Worm (Caenorhabditis elegans) whole organism, late embryonic: ENCODE data around the gene F10C2.3.

Source experiments
- C38D4.7 ChIP-seq: fragments of 200-800 bp; sonication (Bioruptor generic); optimal IDR thresholded peaks from 2 replicates; lab custom pipeline; 2018; ENCODE audit warnings: mild to moderate bottlenecking, missing genetic modification characterization, moderate library complexity, missing compliant biosample characterization
- T23F11.4 ChIP-seq: fragments of 200-800 bp; sonication (Bioruptor generic); optimal IDR thresholded peaks from 2 replicates; lab custom pipeline; 2018; ENCODE audit warnings: mild to moderate bottlenecking, missing genetic modification characterization, missing compliant biosample characterization
- Y22D7AL.16 ChIP-seq: sonication (generic microtip); optimal IDR thresholded peaks from 2 replicates; lab custom pipeline; 2016; ENCODE audit warnings: missing genetic modification characterization, missing compliant biosample characterization
- ahr-1 ChIP-seq: sonication (generic microtip); optimal IDR thresholded peaks from 2 replicates; lab custom pipeline; 2016; ENCODE audit warnings: missing genetic modification characterization, missing compliant biosample characterization
- ama-1 ChIP-seq: fragments of 150-350 bp; optimal IDR thresholded peaks from 2 replicates; lab custom pipeline; 2014
- ceh-24 ChIP-seq: sonication (generic microtip); optimal IDR thresholded peaks from 2 replicates; lab custom pipeline; 2016; ENCODE audit warnings: mild to moderate bottlenecking, missing genetic modification characterization, missing compliant biosample characterization
- ceh-31 ChIP-seq: sonication (generic microtip); optimal IDR thresholded peaks from 2 replicates; lab custom pipeline; 2016; ENCODE audit warnings: missing genetic modification characterization, missing compliant biosample characterization
- ceh-34 ChIP-seq: sonication (generic microtip); optimal IDR thresholded peaks from 2 replicates; lab custom pipeline; 2016; ENCODE audit warnings: mild to moderate bottlenecking, missing genetic modification characterization, missing compliant biosample characterization
- ceh-45 ChIP-seq: fragments of 200-800 bp; sonication (Bioruptor generic); IDR thresholded peaks from 2 replicates; pipeline ENCODE4 v1.3.6; 2022; ENCODE audit warnings: missing genetic modification reagents, missing genetic modification characterization, missing compliant biosample characterization
- ceh-48 ChIP-seq: sonication (generic microtip); optimal IDR thresholded peaks from 2 replicates; lab custom pipeline; 2016; ENCODE audit warnings: missing genetic modification characterization, inconsistent platforms, missing compliant biosample characterization
- ceh-6 ChIP-seq: fragments of 200-800 bp; sonication (Bioruptor generic); optimal IDR thresholded peaks from 2 replicates; lab custom pipeline; 2018; ENCODE audit warnings: mild to moderate bottlenecking, missing genetic modification characterization, missing compliant biosample characterization
- ceh-9 ChIP-seq: sonication (generic microtip); optimal IDR thresholded peaks from 2 replicates; lab custom pipeline; 2016; ENCODE audit warnings: mild to moderate bottlenecking, missing genetic modification characterization, inconsistent platforms, missing compliant biosample characterization
- dmd-4 ChIP-seq: sonication (generic microtip); optimal IDR thresholded peaks from 2 replicates; lab custom pipeline; 2016; ENCODE audit warnings: borderline replicate concordance, missing genetic modification characterization, missing compliant biosample characterization
- elt-2 ChIP-seq: sonication (generic microtip); optimal IDR thresholded peaks from 2 replicates; lab custom pipeline; 2016; ENCODE audit warnings: missing genetic modification reagents, missing genetic modification characterization, missing compliant biosample characterization
- elt-4 ChIP-seq: sonication (generic microtip); optimal IDR thresholded peaks from 2 replicates; lab custom pipeline; 2016; ENCODE audit warnings: missing genetic modification characterization, missing compliant biosample characterization
- fax-1 ChIP-seq: sonication (generic microtip); optimal IDR thresholded peaks from 2 replicates; lab custom pipeline; 2016; ENCODE audit warnings: missing genotype, missing genetic modification characterization, missing compliant biosample characterization
- fkh-6 ChIP-seq: sonication (generic microtip); optimal IDR thresholded peaks from 2 replicates; lab custom pipeline; 2016; ENCODE audit warnings: missing genetic modification characterization, missing compliant biosample characterization
- hlh-13 ChIP-seq: fragments of 200-800 bp; sonication (Bioruptor generic); optimal IDR thresholded peaks from 2 replicates; lab custom pipeline; 2018; ENCODE audit warnings: mild to moderate bottlenecking, missing genetic modification characterization, missing compliant biosample characterization
- hlh-15 ChIP-seq: sonication (generic microtip); optimal IDR thresholded peaks from 2 replicates; lab custom pipeline; 2016; ENCODE audit warnings: missing genetic modification characterization, missing compliant biosample characterization
- hlh-8 ChIP-seq: sonication (generic microtip); optimal IDR thresholded peaks from 2 replicates; lab custom pipeline; 2016; ENCODE audit warnings: missing genotype, missing genetic modification characterization, missing compliant biosample characterization
- lin-11 ChIP-seq: fragments of 200-800 bp; sonication (Bioruptor generic); optimal IDR thresholded peaks from 2 replicates; lab custom pipeline; 2018; ENCODE audit warnings: mild to moderate bottlenecking, missing genetic modification characterization, missing compliant biosample characterization
- mec-3 ChIP-seq: sonication (generic microtip); optimal IDR thresholded peaks from 2 replicates; lab custom pipeline; 2016; ENCODE audit warnings: borderline replicate concordance, missing genetic modification characterization, missing compliant biosample characterization
- nfya-1 ChIP-seq: sonication (generic microtip); optimal IDR thresholded peaks from 2 replicates; lab custom pipeline; 2017; ENCODE audit warnings: missing genetic modification characterization, mild to moderate bottlenecking, missing compliant biosample characterization, antibody characterized with exemption, moderate library complexity
- nhr-11 ChIP-seq: fragments of 150-350 bp; optimal IDR thresholded peaks from 2 replicates; lab custom pipeline; 2014; ENCODE audit warnings: missing biosample characterization, missing genetic modification characterization
- pax-1 ChIP-seq: fragments of 150-350 bp; optimal IDR thresholded peaks from 2 replicates; lab custom pipeline; 2014; ENCODE audit warnings: missing biosample characterization, missing genetic modification characterization
- pha-2 ChIP-seq: sonication (generic microtip); optimal IDR thresholded peaks from 2 replicates; lab custom pipeline; 2017; ENCODE audit warnings: mild to moderate bottlenecking, missing genetic modification characterization, missing compliant biosample characterization
- ref-2 ChIP-seq: sonication (generic microtip); optimal IDR thresholded peaks from 2 replicates; lab custom pipeline; 2016; ENCODE audit warnings: missing genetic modification characterization, missing compliant biosample characterization
- sdc-2 ChIP-seq: sonication (generic microtip); optimal IDR thresholded peaks from 2 replicates; lab custom pipeline; 2016; ENCODE audit warnings: missing genotype, missing genetic modification characterization, missing compliant biosample characterization
- syd-9 ChIP-seq: sonication (generic microtip); optimal IDR thresholded peaks from 2 replicates; lab custom pipeline; 2016; ENCODE audit warnings: mild to moderate bottlenecking, missing genetic modification characterization, moderate library complexity, missing compliant biosample characterization
- tbx-2 ChIP-seq: sonication (generic microtip); optimal IDR thresholded peaks from 2 replicates; lab custom pipeline; 2016; ENCODE audit warnings: missing genetic modification characterization, missing compliant biosample characterization
- tbx-7 ChIP-seq: sonication (generic microtip); optimal IDR thresholded peaks from 2 replicates; lab custom pipeline; 2016; ENCODE audit warnings: missing genotype, missing genetic modification characterization, missing compliant biosample characterization
- ttx-3 ChIP-seq: sonication (generic microtip); optimal IDR thresholded peaks from 2 replicates; lab custom pipeline; 2016; ENCODE audit warnings: missing genetic modification reagents, missing genetic modification characterization, missing compliant biosample characterization
- unc-42 ChIP-seq: sonication (generic microtip); optimal IDR thresholded peaks from 2 replicates; lab custom pipeline; 2016; ENCODE audit warnings: missing genotype, missing genetic modification characterization, missing compliant biosample characterization

Gene F10C2.3

ce11 chrV:11982309-11982708 is 37.8 kb upstream of the F10C2.3 start, which contains the start of gene rpt-1:
rpt-1 (minus strand) TSS chrV:11982397.
- TF ChIP-seq hlh-15 (tag; lab: Kevin White, UChicago) (no peak), ceh-45 (GFP tag; lab: Robert Waterston, UW) (no peak), tbx-7 (tag; lab: Kevin White, UChicago) (no peak), ceh-31 (tag; lab: Kevin White, UChicago) (peak; percentile 42), ttx-3 (no peak), nhr-11 (tag; lab: Kevin White, UChicago) (no peak), fax-1 (no peak), dmd-4 (tag; lab: Kevin White, UChicago) (no peak), elt-4 (tag; lab: Kevin White, UChicago) (no peak), elt-2 (peak; percentile 41), nfya-1 (peak; percentile 48), ceh-34 (tag; lab: Kevin White, UChicago) (peak; percentile 41), ceh-48 (tag; lab: Kevin White, UChicago) (no peak), ama-1 (lab: Kevin White, UChicago) (peak; percentile 18), syd-9 (tag; lab: Kevin White, UChicago) (no peak), hlh-8 (no peak)

- TF ChIP-seq Y22D7AL.16 (tag; lab: Kevin White, UChicago) (no peak), mec-3 (tag; lab: Kevin White, UChicago) (no peak), C38D4.7 (GFP tag; lab: Kevin White, UChicago) (no peak), hlh-15 (tag; lab: Kevin White, UChicago) (no peak), syd-9 (tag; lab: Kevin White, UChicago) (no peak), ref-2 (no peak), pax-1 (tag; lab: Kevin White, UChicago) (no peak)
Observed at ce11 chrV:11985384-11985783, 34.7 kb upstream of the F10C2.3 start, which contains the start of gene mans-2. mans-2 (minus strand) TSS chrV:11985484.

- TF ChIP-seq unc-42 (tag; lab: Kevin White, UChicago) = peak; percentile 96
- TF ChIP-seq ttx-3 = no peak
Observed at ce11 chrV:11986078-11986869, 33.9 kb upstream of the F10C2.3 start.

- TF ChIP-seq pha-2 (tag; lab: Kevin White, UChicago) (no peak), fkh-6 (tag; lab: Kevin White, UChicago) (no peak), tbx-7 (tag; lab: Kevin White, UChicago) (no peak), T23F11.4 (GFP tag; lab: Kevin White, UChicago) (no peak), ceh-31 (tag; lab: Kevin White, UChicago) (no peak), ceh-24 (tag; lab: Kevin White, UChicago) (no peak)
Observed at ce11 chrV:11989861-11990260, 30.3 kb upstream of the F10C2.3 start.

- TF ChIP-seq hlh-13 (GFP tag; lab: Kevin White, UChicago) (no peak), ceh-48 (tag; lab: Kevin White, UChicago) (no peak), unc-42 (tag; lab: Kevin White, UChicago) (peak; percentile 55)
Observed at ce11 chrV:11990511-11991127, 29.5 kb upstream of the F10C2.3 start.

- TF ChIP-seq ceh-31 (tag; lab: Kevin White, UChicago) (peak; percentile 5), lin-11 (tag; lab: Kevin White, UChicago) (no peak), ceh-34 (tag; lab: Kevin White, UChicago) (peak; percentile 9), nfya-1 (peak; percentile 32), ceh-6 (GFP tag; lab: Kevin White, UChicago) (no peak), hlh-15 (tag; lab: Kevin White, UChicago) (no peak), elt-4 (tag; lab: Kevin White, UChicago) (no peak), sdc-2 (tag; lab: Kevin White, UChicago) (peak; percentile 1), ceh-24 (tag; lab: Kevin White, UChicago) (no peak), ceh-48 (tag; lab: Kevin White, UChicago) (no peak), tbx-2 (tag; lab: Kevin White, UChicago) (peak; percentile 17), ceh-9 (tag; lab: Kevin White, UChicago) (no peak), ahr-1 (no peak)
Observed at ce11 chrV:11993706-11994345, 26.3 kb upstream of the F10C2.3 start, which contains the start of the genes cyl-1 and C52E4.7. cyl-1 (minus strand) TSS chrV:11993723. C52E4.7 (plus strand) TSS chrV:11994295.
